Fruit fly (Drosophila melanogaster): ENCODE measurements around the gene knk.

knk gene

DNA sequence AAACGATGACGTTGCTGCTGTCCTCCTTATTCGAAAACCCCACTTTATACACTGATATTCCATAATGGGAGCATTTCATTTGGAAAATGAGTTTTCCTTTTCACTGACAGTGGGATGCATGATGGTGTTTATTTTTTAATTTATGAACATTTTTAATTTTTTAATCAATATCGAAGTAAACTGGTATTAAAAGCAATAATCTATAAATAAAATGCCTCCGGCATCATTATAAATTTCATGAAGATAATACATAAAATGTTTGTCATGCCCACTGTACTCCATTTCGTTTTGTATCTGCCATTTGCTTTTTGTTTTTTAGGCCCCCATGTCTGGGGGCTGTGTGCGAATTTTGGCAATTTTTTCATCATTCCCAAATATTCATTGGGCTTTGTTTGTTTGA lies 4.6 kb upstream of the knk start (continued):
- 0 out of 2 replicates have a peak, but pooled peaks have one; percentile 14 for TF ChIP-seq CG8765 (GFP tag; IDR thresholded peaks at IDR 0.05)
- peak; percentile 48 for TF ChIP-seq H2.0 (GFP tag; IDR thresholded peaks at IDR 0.05)
- TF ChIP-seq E2f1 (GFP tag; IDR thresholded peaks at IDR 0.05) = peak; percentile 65
- TF ChIP-seq bsh (GFP tag; optimal IDR thresholded peaks at IDR 0.05) = peak in 1 of 2 experiments; percentile 72
- no peak for TF ChIP-seq CG12104 (GFP tag; optimal IDR thresholded peaks at IDR 0.05)
- no peak for TF ChIP-seq CG1529 (GFP tag; optimal IDR thresholded peaks at IDR 0.05)
- peak; percentile 35; the same call in 1 of the 2 replicates for TF ChIP-seq CG7372 (GFP tag; IDR thresholded peaks at IDR 0.05)
- TF ChIP-seq CG13287 (GFP tag; IDR thresholded peaks at IDR 0.05; ENCODE audit: partially characterized antibody) = no peak
- TF ChIP-seq btn (GFP tag; optimal IDR thresholded peaks at IDR 0.05) = no peak
- TF ChIP-seq CG32532 (GFP tag; IDR thresholded peaks at IDR 0.05) = peak; percentile 82
- peak; percentile 71 for TF ChIP-seq CG8924 (tag; optimal IDR thresholded peaks at IDR 0.05)
- TF ChIP-seq cg (GFP tag; optimal IDR thresholded peaks at IDR 0.05) = no peak
- peak; percentile 64 for TF ChIP-seq CG31441 (GFP tag; IDR thresholded peaks at IDR 0.05)
- TF ChIP-seq jumu (GFP tag; optimal IDR thresholded peaks at IDR 0.05) = no peak
- peak; percentile 81 for TF ChIP-seq CG2120 (GFP tag; optimal IDR thresholded peaks at IDR 0.05)
- peak; percentile 38 for TF ChIP-seq CG15514 (GFP tag; optimal IDR thresholded peaks at IDR 0.05)
- TF ChIP-seq Ets97D (GFP tag; optimal IDR thresholded peaks at IDR 0.05) = no peak
- TF ChIP-seq Sox102F (GFP tag; optimal IDR thresholded peaks at IDR 0.05) = peak; percentile 76
- TF ChIP-seq kay (GFP tag; optimal IDR thresholded peaks at IDR 0.05) = no peak
- TF ChIP-seq Bteb2 (GFP tag; optimal IDR thresholded peaks at IDR 0.05) = peak; percentile 43
- TF ChIP-seq CG17912 (GFP tag; optimal IDR thresholded peaks at IDR 0.05) = no peak
- TF ChIP-seq Lim3 (GFP tag; IDR thresholded peaks at IDR 0.05) = no peak
- no peak for TF ChIP-seq Side (GFP tag; optimal IDR thresholded peaks at IDR 0.05)
- peak; percentile 66 for TF ChIP-seq CG10366 (GFP tag; IDR thresholded peaks at IDR 0.05)
- TF ChIP-seq Taf1 (GFP tag; IDR thresholded peaks at IDR 0.05) = no peak
- no peak for TF ChIP-seq sr (GFP tag; IDR thresholded peaks at IDR 0.05)
- TF ChIP-seq psq (GFP tag; optimal IDR thresholded peaks at IDR 0.05) = no peak
- TF ChIP-seq sens-2 (GFP tag; IDR thresholded peaks at IDR 0.05) = no peak
- TF ChIP-seq gsb-n (tag; optimal IDR thresholded peaks at IDR 0.05) = no peak
- TF ChIP-seq CrebB (tag; optimal IDR thresholded peaks at IDR 0.05) = no peak
- no peak for TF ChIP-seq dimm (GFP tag; IDR thresholded peaks at IDR 0.05)
- no peak for TF ChIP-seq en (GFP tag; optimal IDR thresholded peaks at IDR 0.05)
- no peak for TF ChIP-seq kni (GFP tag; optimal IDR thresholded peaks at IDR 0.05)
- TF ChIP-seq CG12071 (GFP tag; optimal IDR thresholded peaks at IDR 0.05) = no peak
- TF ChIP-seq pnt (GFP tag; optimal IDR thresholded peaks at IDR 0.05) = peak; percentile 20
- no peak for TF ChIP-seq CG33213 (GFP tag; optimal IDR thresholded peaks at IDR 0.05)
- no peak for TF ChIP-seq mld (GFP tag; IDR thresholded peaks at IDR 0.05; ENCODE audit: partially characterized antibody)
- no peak for TF ChIP-seq CG4328 (GFP tag; optimal IDR thresholded peaks at IDR 0.05)
- TF ChIP-seq CG30431 (GFP tag; optimal IDR thresholded peaks at IDR 0.05) = no peak
- TF ChIP-seq CG9609 (GFP tag; optimal IDR thresholded peaks at IDR 0.05) = no peak
- no peak for TF ChIP-seq CG2202 (tag; optimal IDR thresholded peaks at IDR 0.05)
- peak; percentile 83 for TF ChIP-seq CG11695 (GFP tag; IDR thresholded peaks at IDR 0.05)
- TF ChIP-seq shn (GFP tag; optimal IDR thresholded peaks at IDR 0.05) = no peak
- TF ChIP-seq CG9876 (GFP tag; optimal IDR thresholded peaks at IDR 0.05) = no peak
- TF ChIP-seq Sry-δ (GFP tag; optimal IDR thresholded peaks at IDR 0.05) = no peak
- TF ChIP-seq CG12155 (GFP tag; optimal IDR thresholded peaks at IDR 0.05) = peak; percentile 47
- TF ChIP-seq Hr39 (optimal IDR thresholded peaks at IDR 0.05) = no peak
- TF ChIP-seq Sry-β (GFP tag; optimal IDR thresholded peaks at IDR 0.05) = no peak
- no peak for TF ChIP-seq usp (GFP tag; optimal IDR thresholded peaks at IDR 0.05)
- no peak for TF ChIP-seq Hmx (GFP tag; optimal IDR thresholded peaks at IDR 0.05)
- no peak for TF ChIP-seq CG1792 (GFP tag; optimal IDR thresholded peaks at IDR 0.05)
- 0 out of 3 replicates have a peak, but pooled peaks have one; percentile 11 for TF ChIP-seq CG6175 (GFP tag; IDR thresholded peaks at IDR 0.05)
- no peak for TF ChIP-seq CG10959 (GFP tag; IDR thresholded peaks at IDR 0.05)

Data from whole organism, embryonic.